Worm (Caenorhabditis elegans) whole organism, L3 larva: Measurements from ENCODE around the gene hlh-10.
A peak's percentile ranks its signal among the peaks of the same experiment; 100 is the strongest.

ENCODE experiments used
- aly-2 ChIP-seq: fragments of 150-350 bp; optimal IDR thresholded peaks from 2 replicates; lab custom pipeline; 2014; ENCODE audit warnings: missing biosample characterization, missing genetic modification characterization
- ama-1 ChIP-seq: fragments of 150-350 bp; optimal IDR thresholded peaks from 2 replicates; lab custom pipeline; 2018
- ceh-16 ChIP-seq: sonication (generic microtip); optimal IDR thresholded peaks from 2 replicates; lab custom pipeline; 2017; ENCODE audit warnings: missing biosample characterization, missing genetic modification characterization
- ceh-28 ChIP-seq: fragments of 150-350 bp; optimal IDR thresholded peaks from 2 replicates; lab custom pipeline; 2014; ENCODE audit warnings: missing biosample characterization, missing genetic modification reagents, missing genetic modification characterization
- ceh-82 ChIP-seq: fragments of 150-350 bp; optimal IDR thresholded peaks from 2 replicates; lab custom pipeline; 2014; ENCODE audit warnings: missing biosample characterization, missing genetic modification characterization
- daf-12 ChIP-seq: fragments of 150-350 bp; optimal IDR thresholded peaks from 2 replicates; lab custom pipeline; 2014; ENCODE audit warnings: missing biosample characterization, missing genetic modification reagents, missing genetic modification characterization
- egl-27 ChIP-seq: sonication (generic microtip); optimal IDR thresholded peaks from 4 replicates; lab custom pipeline; 2017; ENCODE audit warnings: missing biosample characterization, missing genetic modification reagents, missing genetic modification characterization
- elt-2 ChIP-seq: sonication (generic microtip); optimal IDR thresholded peaks from 2 replicates; lab custom pipeline; 2016; ENCODE audit warnings: missing genetic modification reagents, mild to moderate bottlenecking, missing genetic modification characterization, missing compliant biosample characterization
- elt-3 ChIP-seq, 3 experiments: fragments of 150-350 bp in 1 of 3; sonication (generic microtip) in 2 of 3; optimal IDR thresholded peaks; 2 replicates in 2 of 3; 4 replicates in 1 of 3; lab custom pipeline; 2014 to 2017; ENCODE audit warnings: missing biosample characterization in 3 of 3, missing genetic modification characterization in 3 of 3
- eor-1 ChIP-seq, 2 experiments: fragments of 150-350 bp; optimal IDR thresholded peaks; 2 replicates each; lab custom pipeline; 2014 to 2018; ENCODE audit warnings: missing biosample characterization in 2 of 2, missing genetic modification characterization in 2 of 2
- fkh-10 ChIP-seq: sonication (generic microtip); optimal IDR thresholded peaks from 2 replicates; lab custom pipeline; 2017; ENCODE audit warnings: missing biosample characterization, missing genetic modification reagents, missing genetic modification characterization
- hmg-11 ChIP-seq: sonication (generic microtip); optimal IDR thresholded peaks from 2 replicates; lab custom pipeline; 2016; ENCODE audit warnings: missing genetic modification characterization, missing compliant biosample characterization
- jun-1 ChIP-seq: fragments of 150-350 bp; optimal IDR thresholded peaks from 2 replicates; lab custom pipeline; 2014; ENCODE audit warnings: missing biosample characterization, missing genetic modification reagents, missing genetic modification characterization
- lin-15B ChIP-seq: fragments of 150-350 bp; optimal IDR thresholded peaks from 2 replicates; lab custom pipeline; 2014; ENCODE audit warnings: missing biosample characterization, missing genetic modification characterization
- lin-39 ChIP-seq: fragments of 150-350 bp; optimal IDR thresholded peaks from 2 replicates; lab custom pipeline; 2018; ENCODE audit warnings: missing biosample characterization, missing genetic modification reagents, missing genetic modification characterization
- lsy-12 ChIP-seq: sonication (generic microtip); optimal IDR thresholded peaks from 2 replicates; lab custom pipeline; 2016; ENCODE audit warnings: mild to moderate bottlenecking, missing genetic modification characterization, missing compliant biosample characterization
- mdl-1 ChIP-seq: fragments of 150-350 bp; optimal IDR thresholded peaks from 2 replicates; lab custom pipeline; 2014; ENCODE audit warnings: missing biosample characterization, missing genetic modification characterization
- nfya-1 ChIP-seq: sonication (generic microtip); optimal IDR thresholded peaks from 2 replicates; lab custom pipeline; 2017; ENCODE audit warnings: missing genetic modification characterization, mild to moderate bottlenecking, missing compliant biosample characterization, antibody characterized with exemption, moderate library complexity; ENCODE audit not compliant: insufficient read depth
- nhr-12 ChIP-seq: fragments of 150-350 bp; optimal IDR thresholded peaks from 2 replicates; lab custom pipeline; 2014; ENCODE audit warnings: missing biosample characterization, missing genetic modification characterization
- nhr-23 ChIP-seq: fragments of 150-350 bp; optimal IDR thresholded peaks from 2 replicates; lab custom pipeline; 2014; ENCODE audit warnings: missing biosample characterization, missing genetic modification reagents, missing genetic modification characterization
- nhr-237 ChIP-seq: fragments of 150-350 bp; optimal IDR thresholded peaks from 2 replicates; lab custom pipeline; 2014; ENCODE audit warnings: missing biosample characterization, missing genetic modification characterization
- nhr-77 ChIP-seq: fragments of 150-350 bp; optimal IDR thresholded peaks from 2 replicates; lab custom pipeline; 2014; ENCODE audit warnings: missing biosample characterization, missing genetic modification characterization
- pha-4 ChIP-seq: fragments of 150-350 bp; optimal IDR thresholded peaks from 2 replicates; lab custom pipeline; 2014; ENCODE audit warnings: missing biosample characterization, missing genetic modification reagents, missing genetic modification characterization
- tbx-2 ChIP-seq: sonication (generic microtip); optimal IDR thresholded peaks from 2 replicates; lab custom pipeline; 2016; ENCODE audit warnings: mild to moderate bottlenecking, missing genetic modification characterization, missing compliant biosample characterization
- unc-39 ChIP-seq: sonication (generic microtip); optimal IDR thresholded peaks from 4 replicates; lab custom pipeline; 2017; ENCODE audit warnings: missing biosample characterization, missing genetic modification characterization
- unc-62 ChIP-seq: fragments of 150-350 bp; sonication (generic microtip); optimal IDR thresholded peaks from 4 replicates; lab custom pipeline; 2014; ENCODE audit warnings: missing biosample characterization, missing genetic modification reagents, missing genetic modification characterization
- ztf-4 ChIP-seq: fragments of 150-350 bp; optimal IDR thresholded peaks from 2 replicates; lab custom pipeline; 2014; ENCODE audit warnings: missing biosample characterization, missing genetic modification characterization

hlh-10 gene

DNA sequence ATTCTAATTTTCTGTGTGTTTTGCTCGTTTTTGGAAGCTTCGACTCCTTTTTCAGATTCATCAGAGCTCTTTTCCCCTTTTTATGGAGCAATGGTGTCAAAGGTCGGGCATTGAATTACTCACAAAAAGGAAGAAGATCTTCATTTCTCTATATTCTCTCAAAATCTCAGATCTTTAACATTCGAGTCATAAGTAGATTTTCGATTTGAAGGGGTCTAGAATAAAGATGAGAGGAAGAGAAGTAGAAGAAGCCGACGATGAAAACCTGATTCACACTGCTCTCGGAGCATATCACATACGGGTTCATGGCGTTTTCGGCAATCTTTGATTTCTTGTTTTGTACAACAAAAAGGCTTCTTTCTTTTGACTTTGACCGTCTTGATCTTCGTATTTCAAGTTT, 30.4 kb upstream of the hlh-10 start:
- TF ChIP-seq nhr-77 (tag; lab: Kevin White, UChicago) (no peak), fkh-10 (GFP tag; lab: Kevin White, UChicago) (peak; percentile 79)

DNA sequence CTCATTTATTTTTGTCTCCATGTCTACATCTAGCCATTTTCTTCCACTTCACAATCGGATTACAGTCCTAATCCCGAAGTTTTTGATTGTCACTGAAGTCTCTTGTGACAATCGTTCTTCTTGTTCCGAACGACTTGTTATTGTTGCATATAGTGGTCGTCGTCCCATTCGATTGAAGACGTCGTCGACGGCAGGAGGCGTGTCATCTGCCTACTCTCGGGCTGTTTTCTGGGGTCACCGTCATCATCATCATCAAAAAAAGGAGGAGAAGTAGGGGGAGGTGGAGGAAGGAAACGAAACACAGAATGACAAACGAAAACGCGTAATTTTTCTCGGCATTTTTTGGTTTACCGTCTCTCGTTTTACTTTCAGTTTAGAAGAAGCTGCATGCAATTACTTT, 23.1 kb upstream of the hlh-10 start, which contains the start of gene F44A2.3:
Gene F44A2.3 (plus strand): TSS at position 301 of the 400 bp plus-strand sequence.
- TF ChIP-seq elt-3 (tag; optimal IDR thresholded peaks at IDR 0.05; lab: Kevin White, UChicago): no peak
- TF ChIP-seq hmg-11 (tag; lab: Kevin White, UChicago): no peak
- no peak for TF ChIP-seq mdl-1
- no peak for TF ChIP-seq eor-1 (tag; optimal IDR thresholded peaks at IDR 0.05; lab: Kevin White, UChicago)
- no peak for TF ChIP-seq nhr-12 (tag; lab: Kevin White, UChicago)
- no peak for TF ChIP-seq unc-39 (tag; lab: Kevin White, UChicago)
- TF ChIP-seq elt-2: no peak
- TF ChIP-seq tbx-2 (tag; lab: Kevin White, UChicago): no peak
- no peak for TF ChIP-seq lsy-12
- TF ChIP-seq nhr-237 (tag; lab: Kevin White, UChicago): no peak
- no peak for TF ChIP-seq nhr-77 (tag; lab: Kevin White, UChicago)
- no peak for TF ChIP-seq ama-1
- TF ChIP-seq ceh-16 (tag; lab: Kevin White, UChicago): no peak

DNA sequence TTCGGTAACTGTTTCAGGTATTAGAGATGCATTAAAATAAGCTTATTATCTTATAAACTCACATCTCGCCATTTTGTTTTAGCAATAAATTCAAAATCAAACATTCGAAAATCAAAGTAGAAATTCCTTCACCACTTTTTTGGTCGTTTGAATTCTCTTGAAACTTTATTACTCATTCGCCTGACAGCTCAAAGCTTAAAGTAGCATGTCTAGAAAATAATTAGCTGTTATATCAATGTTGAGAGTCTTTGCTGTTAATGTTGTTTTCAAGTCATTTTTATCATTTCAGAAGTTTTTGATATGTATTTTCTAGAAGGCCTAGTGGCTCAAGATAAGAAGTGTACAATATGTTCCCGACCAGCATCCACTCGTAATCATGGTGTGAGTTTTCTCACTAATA, 21.0 kb upstream of the hlh-10 start, which contains the start of gene nhr-39:
Gene nhr-39 (plus strand): TSS at position 301 of the 400 bp plus-strand sequence.
- TF ChIP-seq fkh-10 (GFP tag; lab: Kevin White, UChicago): no peak
- no peak for TF ChIP-seq ceh-82
- TF ChIP-seq nfya-1 (tag; lab: Kevin White, UChicago): no peak
- no peak for TF ChIP-seq unc-62
- TF ChIP-seq tbx-2 (tag; lab: Kevin White, UChicago): no peak
- TF ChIP-seq ceh-28 (tag; lab: Kevin White, UChicago): no peak
- TF ChIP-seq nhr-237 (tag; lab: Kevin White, UChicago): no peak
- no peak for TF ChIP-seq nhr-77 (tag; lab: Kevin White, UChicago)
- TF ChIP-seq lsy-12: no peak
- no peak for TF ChIP-seq nhr-23 (tag; lab: Kevin White, UChicago)
- no peak for TF ChIP-seq daf-12 (tag; lab: Kevin White, UChicago)
- TF ChIP-seq elt-3 (tag; optimal IDR thresholded peaks at IDR 0.05; lab: Kevin White, UChicago): no peak
- no peak for TF ChIP-seq lin-15B (tag; lab: Kevin White, UChicago)
- no peak for TF ChIP-seq aly-2 (tag; lab: Kevin White, UChicago)
- TF ChIP-seq ztf-4: no peak

DNA sequence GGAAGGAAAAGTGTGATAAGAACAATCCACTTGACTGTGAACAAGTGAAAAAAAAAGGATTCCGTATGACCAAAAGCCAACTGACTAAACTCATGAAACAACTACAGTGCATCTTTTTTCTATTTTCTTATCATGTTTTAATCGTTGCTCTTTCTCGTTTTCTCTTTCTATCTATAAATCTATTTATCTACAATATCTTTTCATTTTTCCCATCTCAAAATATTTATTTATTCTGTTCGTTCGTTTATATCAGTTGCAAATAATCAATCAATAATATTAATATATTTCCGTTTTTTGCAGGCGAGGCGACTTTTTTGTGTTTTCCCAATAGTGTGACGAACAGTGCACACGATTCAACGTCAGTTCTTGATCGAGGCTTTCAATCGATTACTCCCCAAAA, 15.3 kb upstream of the hlh-10 start, which contains the start of gene F44A2.5:
Gene F44A2.5 (plus strand): TSS at position 301 of the 400 bp plus-strand sequence.
- TF ChIP-seq pha-4: peak; percentile 23
- no peak for TF ChIP-seq ama-1
- TF ChIP-seq, all 47 proteins: peak for 1

DNA sequence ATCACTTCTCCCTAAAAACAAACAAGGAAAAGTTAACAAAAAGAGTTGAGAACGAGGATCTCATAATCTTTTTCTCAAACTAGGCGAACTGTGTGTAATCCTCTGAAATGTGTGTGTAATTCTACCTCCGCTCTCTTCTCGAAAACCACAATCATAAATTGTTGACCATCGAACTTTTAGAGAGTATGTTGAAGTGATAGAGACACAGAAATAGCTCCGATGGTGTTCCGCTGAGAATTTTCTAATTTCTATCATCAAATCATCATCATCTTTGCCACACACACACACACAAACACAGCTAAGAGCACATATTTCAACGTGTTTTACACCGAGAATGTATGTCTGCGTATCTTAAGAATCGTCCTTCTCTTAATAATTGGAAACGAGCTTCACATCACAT, 13.6 kb upstream of the hlh-10 start:
- TF ChIP-seq jun-1 (tag; lab: Kevin White, UChicago): no peak
- peak; percentile 17 for TF ChIP-seq pha-4
- TF ChIP-seq, all 47 proteins: peak for 1

DNA sequence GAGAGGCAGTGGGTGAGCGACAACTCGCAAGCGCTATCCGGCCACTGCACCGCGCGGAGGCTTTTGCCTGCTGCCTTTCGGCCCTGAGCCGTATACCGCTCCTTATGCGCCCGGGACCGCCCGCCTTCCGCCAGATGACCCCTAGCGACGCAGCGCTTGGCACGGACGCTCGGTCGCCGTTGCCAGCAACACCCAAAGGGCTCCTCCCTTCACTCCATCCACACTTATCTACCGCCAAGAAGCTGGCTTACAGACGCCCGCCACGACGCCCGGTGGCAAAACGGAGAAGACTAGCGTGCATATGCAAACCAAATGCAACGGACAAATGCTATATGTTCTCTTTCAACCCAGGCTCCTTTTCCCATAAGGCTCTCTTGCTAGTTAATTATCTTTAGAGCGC, 11.3 kb upstream of the hlh-10 start:
- TF ChIP-seq egl-27 (no peak), tbx-2 (tag; lab: Kevin White, UChicago) (peak; percentile 16), nfya-1 (tag; lab: Kevin White, UChicago) (peak; percentile 11)

DNA sequence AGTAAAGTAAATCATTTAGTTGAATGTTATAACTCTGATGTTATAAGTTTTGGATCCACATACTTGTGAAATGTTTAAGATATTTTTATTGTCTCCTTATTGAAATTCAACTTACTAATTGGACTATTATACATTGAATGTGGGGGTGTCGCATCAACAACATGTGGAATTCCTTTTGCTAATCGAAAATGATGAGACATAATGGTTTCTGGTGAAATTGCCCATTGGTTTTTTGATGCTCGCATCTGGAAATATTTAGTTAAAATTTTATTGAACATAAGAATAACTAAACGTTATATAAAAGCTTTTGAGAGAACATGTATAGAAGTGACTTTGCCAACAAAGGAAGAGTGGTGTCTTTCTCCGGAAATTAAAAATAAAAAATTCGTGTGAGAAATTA, 9.9 kb upstream of the hlh-10 start, which contains the start of gene ZK682.7:
Gene ZK682.7 (minus strand): TSS at position 247 of the 400 bp plus-strand sequence.
- TF ChIP-seq lin-39 (no peak), daf-12 (tag; lab: Kevin White, UChicago) (no peak), mdl-1 (no peak)

DNA sequence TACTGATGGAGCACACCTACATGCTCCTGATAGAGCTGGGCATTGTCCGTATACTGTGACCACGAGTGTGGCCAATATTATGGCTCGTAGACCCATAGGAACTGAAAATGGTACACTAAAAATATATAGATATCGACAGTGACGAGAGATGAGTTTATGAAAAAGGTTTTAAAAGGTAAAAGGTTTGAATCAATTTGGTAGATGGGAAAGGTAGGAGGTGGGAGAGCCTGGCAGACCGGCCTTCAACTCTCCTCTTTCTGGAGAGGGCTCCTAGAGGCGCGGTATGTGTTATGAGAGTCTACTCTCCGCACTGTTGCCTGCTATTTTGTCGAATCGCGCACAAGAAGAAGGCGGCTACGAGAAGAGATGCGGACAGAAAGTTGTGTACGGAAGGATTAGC, 5.5 kb upstream of the hlh-10 start, which contains the start of gene lron-2:
Gene lron-2 (minus strand): TSS at position 101 of the 400 bp plus-strand sequence.
- TF ChIP-seq tbx-2 (tag; lab: Kevin White, UChicago): no peak
